Worm (Caenorhabditis elegans) whole organism, L2 larva: Measurements from ENCODE around the gene F21D12.3.

Experiments used
- F13H6.1 ChIP-seq: sonication (generic microtip); optimal IDR thresholded peaks from 2 replicates; lab custom pipeline; 2016; ENCODE audit warnings: missing genetic modification characterization, missing compliant biosample characterization
- alr-1 ChIP-seq: fragments of 150-350 bp; optimal IDR thresholded peaks from 2 replicates; lab custom pipeline; 2014; ENCODE audit warnings: missing biosample characterization, missing genetic modification characterization
- aly-2 ChIP-seq: fragments of 150-350 bp; optimal IDR thresholded peaks from 2 replicates; lab custom pipeline; 2014; ENCODE audit warnings: missing biosample characterization, missing genetic modification characterization
- ama-1 ChIP-seq: fragments of 150-350 bp; optimal IDR thresholded peaks from 2 replicates; lab custom pipeline; 2018; ENCODE audit warnings: inconsistent platforms
- blmp-1 ChIP-seq: sonication (generic microtip); optimal IDR thresholded peaks from 2 replicates; lab custom pipeline; 2017; ENCODE audit warnings: missing genetic modification characterization, mild to moderate bottlenecking, missing compliant biosample characterization, antibody characterized with exemption, moderate library complexity; ENCODE audit not compliant: insufficient read depth
- crh-2 ChIP-seq: sonication (generic microtip); optimal IDR thresholded peaks from 2 replicates; lab custom pipeline; 2017; ENCODE audit warnings: missing biosample characterization, missing genetic modification characterization
- dmd-4 ChIP-seq: sonication (generic microtip); optimal IDR thresholded peaks from 2 replicates; lab custom pipeline; 2017; ENCODE audit warnings: missing biosample characterization, missing genetic modification characterization
- egl-27 ChIP-seq: sonication (generic microtip); optimal IDR thresholded peaks from 3 replicates; lab custom pipeline; 2017; ENCODE audit warnings: missing biosample characterization, missing genetic modification reagents, missing genetic modification characterization
- elt-3 ChIP-seq: sonication (generic microtip); optimal IDR thresholded peaks from 2 replicates; lab custom pipeline; 2017; ENCODE audit warnings: missing biosample characterization, missing genetic modification characterization
- fos-1 ChIP-seq: fragments of 150-350 bp; optimal IDR thresholded peaks from 2 replicates; lab custom pipeline; 2014; ENCODE audit warnings: missing biosample characterization, missing genetic modification characterization
- lin-13 ChIP-seq: fragments of 150-350 bp; optimal IDR thresholded peaks from 2 replicates; lab custom pipeline; 2014; ENCODE audit warnings: missing biosample characterization, missing genetic modification reagents, missing genetic modification characterization
- lsy-2 ChIP-seq, 2 experiments: fragments of 150-350 bp in 1 of 2; sonication (generic microtip) in 1 of 2; optimal IDR thresholded peaks; 2 replicates each; lab custom pipeline; 2014 to 2017; ENCODE audit warnings: missing biosample characterization in 2 of 2, missing genetic modification characterization in 2 of 2
- mdl-1 ChIP-seq, 2 experiments: fragments of 150-350 bp in 1 of 2; sonication (generic microtip) in 1 of 2; optimal IDR thresholded peaks; 2 replicates each; lab custom pipeline; 2017; ENCODE audit warnings: missing biosample characterization in 2 of 2, missing genetic modification characterization in 2 of 2
- nhr-21 ChIP-seq: fragments of 150-350 bp; optimal IDR thresholded peaks from 2 replicates; lab custom pipeline; 2014; ENCODE audit warnings: missing biosample characterization, missing genetic modification characterization
- nhr-23 ChIP-seq: fragments of 150-350 bp; optimal IDR thresholded peaks from 2 replicates; lab custom pipeline; 2014; ENCODE audit warnings: missing biosample characterization, missing genetic modification reagents, missing genetic modification characterization
- nhr-25 ChIP-seq: fragments of 150-350 bp; sonication (generic microtip); optimal IDR thresholded peaks from 3 replicates; lab custom pipeline; 2014; ENCODE audit warnings: missing biosample characterization, missing genetic modification characterization
- nhr-6 ChIP-seq: fragments of 150-350 bp; optimal IDR thresholded peaks from 2 replicates; lab custom pipeline; 2014; ENCODE audit warnings: missing biosample characterization, missing genetic modification characterization
- nhr-77 ChIP-seq: fragments of 150-350 bp; optimal IDR thresholded peaks from 2 replicates; lab custom pipeline; 2014; ENCODE audit warnings: missing biosample characterization, missing genetic modification characterization
- skn-1 ChIP-seq: sonication (generic microtip); optimal IDR thresholded peaks from 2 replicates; lab custom pipeline; 2017; ENCODE audit warnings: missing biosample characterization, missing genetic modification characterization
- sma-3 ChIP-seq: sonication (generic microtip); optimal IDR thresholded peaks from 2 replicates; lab custom pipeline; 2016; ENCODE audit warnings: missing genetic modification reagents, missing genetic modification characterization, missing compliant biosample characterization
- sma-9 ChIP-seq, 2 experiments: fragments of 150-350 bp in 1 of 2; sonication (generic microtip) in 1 of 2; optimal IDR thresholded peaks; 2 replicates each; lab custom pipeline; 2014 to 2016; ENCODE audit warnings: missing genetic modification characterization in 2 of 2, mild to moderate bottlenecking in 1 of 2, missing biosample characterization in 1 of 2, missing compliant biosample characterization in 1 of 2, missing genetic modification reagents in 1 of 2, moderate library complexity in 1 of 2
- snpc-4 ChIP-seq: fragments of 150-350 bp; optimal IDR thresholded peaks from 2 replicates; lab custom pipeline; 2014; ENCODE audit warnings: missing biosample characterization, missing genetic modification characterization
- unc-55 ChIP-seq: fragments of 150-350 bp; sonication (generic microtip); optimal IDR thresholded peaks from 3 replicates; lab custom pipeline; 2014; ENCODE audit warnings: missing biosample characterization, missing genetic modification reagents, missing genetic modification characterization
- zag-1 ChIP-seq: fragments of 150-350 bp; optimal IDR thresholded peaks from 2 replicates; lab custom pipeline; 2014; ENCODE audit warnings: missing biosample characterization, missing genetic modification characterization
- ztf-11 ChIP-seq: sonication (generic microtip); optimal IDR thresholded peaks from 2 replicates; lab custom pipeline; 2017; ENCODE audit warnings: missing biosample characterization, missing genetic modification characterization

The F21D12.3 gene

DNA sequence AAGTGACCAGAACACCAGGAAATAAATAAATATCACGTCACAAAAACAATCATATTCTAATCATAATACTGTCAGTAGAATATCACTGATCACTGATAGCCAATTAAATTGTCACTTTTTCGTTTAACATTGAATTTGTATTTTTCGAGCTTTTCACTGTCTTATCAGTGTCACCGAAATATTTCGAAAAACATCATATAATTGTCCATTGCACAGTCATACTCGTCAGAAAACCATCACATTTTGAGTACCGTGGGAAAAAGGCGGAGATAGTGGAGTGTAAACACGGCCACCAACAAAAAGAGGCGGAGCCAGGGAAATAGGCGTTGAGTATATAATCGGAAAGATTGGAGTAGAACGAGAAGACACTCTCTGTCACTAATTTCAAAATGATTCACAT lies 46.6 kb downstream of the F21D12.3 start:
- TF ChIP-seq crh-2 (tag; lab: Kevin White, UChicago): peak; percentile 29
- TF ChIP-seq fos-1: peak; percentile 83
- peak; percentile 39 for TF ChIP-seq sma-9 (GFP tag; optimal IDR thresholded peaks at IDR 0.05; lab: Kevin White, UChicago)
- TF ChIP-seq sma-9 (tag; optimal IDR thresholded peaks at IDR 0.05; lab: Kevin White, UChicago): no peak
- TF ChIP-seq F13H6.1 (tag; lab: Kevin White, UChicago): peak; percentile 32
- peak; percentile 7 for TF ChIP-seq skn-1 (tag; lab: Kevin White, UChicago)
- no peak for TF ChIP-seq snpc-4
- no peak for TF ChIP-seq unc-55 (GFP tag; lab: Kevin White, UChicago)
- TF ChIP-seq alr-1 (tag; lab: Kevin White, UChicago): no peak
- TF ChIP-seq ztf-11 (tag; lab: Kevin White, UChicago): no peak
- TF ChIP-seq, all 48 proteins: peak for 5

DNA sequence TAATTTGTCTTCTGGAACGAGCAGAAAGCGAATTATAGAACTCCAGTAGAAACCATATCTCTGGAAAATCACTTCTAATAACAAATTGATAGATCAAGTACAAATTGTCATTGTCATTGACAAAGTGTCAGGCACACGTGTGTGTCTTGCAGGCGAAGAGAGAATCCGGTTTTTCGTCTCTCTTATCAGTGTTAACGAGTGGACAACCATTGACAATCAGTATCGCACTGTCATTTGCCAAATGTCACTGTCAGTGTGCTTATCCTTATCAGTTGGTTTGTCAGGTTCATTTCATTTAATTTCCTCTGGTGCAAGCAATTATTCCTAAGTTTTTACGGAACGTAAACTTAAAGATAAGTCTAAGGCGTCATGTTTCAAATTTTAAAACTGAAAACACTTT lies 50.3 kb downstream of the F21D12.3 start:
- TF ChIP-seq elt-3 (tag; lab: Kevin White, UChicago) (no peak), nhr-6 (tag; lab: Kevin White, UChicago) (no peak), lsy-2 (tag; optimal IDR thresholded peaks at IDR 0.05; lab: Kevin White, UChicago) (no peak), dmd-4 (tag; lab: Kevin White, UChicago) (no peak), zag-1 (tag; lab: Kevin White, UChicago) (no peak), nhr-77 (tag; lab: Kevin White, UChicago) (no peak), skn-1 (tag; lab: Kevin White, UChicago) (no peak), nhr-21 (tag; lab: Kevin White, UChicago) (peak; percentile 51), crh-2 (tag; lab: Kevin White, UChicago) (peak; percentile 63), aly-2 (no peak), sma-9 (GFP tag; optimal IDR thresholded peaks at IDR 0.05; lab: Kevin White, UChicago) (peak; percentile 57), sma-9 (tag; optimal IDR thresholded peaks at IDR 0.05; lab: Kevin White, UChicago) (no peak), ama-1 (no peak), lin-13 (no peak), alr-1 (tag; lab: Kevin White, UChicago) (no peak), fos-1 (peak; percentile 80), sma-3 (GFP tag; lab: Kevin White, UChicago) (no peak)

DNA sequence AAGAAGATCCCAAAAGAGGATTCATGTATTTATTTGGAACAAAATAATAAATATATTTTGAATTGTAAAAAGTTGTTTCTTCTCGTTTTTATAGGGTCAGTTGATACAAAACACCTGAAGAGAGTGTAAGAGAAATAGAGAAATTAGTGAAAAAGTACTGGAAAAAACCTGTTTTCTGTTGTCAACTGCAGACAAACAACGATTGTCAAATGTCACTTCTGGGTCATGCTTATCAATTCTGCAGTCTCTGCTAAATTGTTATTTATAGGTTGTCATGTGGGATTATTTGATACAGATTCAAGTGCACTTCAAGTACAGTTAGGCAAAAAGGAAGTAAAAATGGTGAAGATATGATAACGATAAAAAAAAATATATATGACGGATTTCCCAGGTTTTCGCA lies 51.3 kb downstream of the F21D12.3 start:
- TF ChIP-seq ztf-11 (tag; lab: Kevin White, UChicago): no peak
- peak; percentile 3 for TF ChIP-seq blmp-1
- peak; percentile 74 for TF ChIP-seq nhr-25 (tag; lab: Kevin White, UChicago)
- TF ChIP-seq egl-27 (tag; lab: Kevin White, UChicago): peak; percentile 8
- TF ChIP-seq sma-3 (GFP tag; lab: Kevin White, UChicago): peak; percentile 62
- peak; percentile 68 for TF ChIP-seq nhr-21 (tag; lab: Kevin White, UChicago)
- TF ChIP-seq nhr-23 (tag; lab: Kevin White, UChicago): no peak
- peak; percentile 17 for TF ChIP-seq fos-1
- peak in 1 of 2 experiments; percentile 6 for TF ChIP-seq mdl-1 (tag; optimal IDR thresholded peaks at IDR 0.05; lab: Kevin White, UChicago)
- peak; percentile 49 for TF ChIP-seq sma-9 (GFP tag; optimal IDR thresholded peaks at IDR 0.05; lab: Kevin White, UChicago)
- TF ChIP-seq sma-9 (tag; optimal IDR thresholded peaks at IDR 0.05; lab: Kevin White, UChicago): no peak
- TF ChIP-seq, all 48 proteins: peak for 8
